Fruit fly (Drosophila melanogaster): ENCODE measurements around the gene Lectin-galC1.

Gene Lectin-galC1

DNA sequence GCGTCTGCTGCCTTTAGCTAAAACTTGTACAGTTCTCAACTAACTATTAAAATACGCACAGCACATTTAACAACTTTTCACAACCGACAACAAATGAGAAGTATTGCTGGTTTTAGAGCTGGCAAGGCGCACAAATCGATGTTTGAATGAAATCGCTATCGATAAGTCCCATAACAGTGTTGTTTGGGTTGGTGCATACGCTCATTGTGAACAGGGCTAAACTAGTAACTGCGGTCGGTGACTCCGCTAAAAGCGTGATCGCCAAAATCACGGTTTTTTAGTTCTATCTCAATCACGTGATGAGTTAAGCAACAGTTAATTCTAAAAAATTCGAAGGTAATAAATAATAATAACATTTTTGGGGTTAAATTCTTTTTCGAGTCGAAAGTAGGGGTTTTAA lies 36.1 kb downstream of the Lectin-galC1 start, which contains the start of gene Top2 (continued):
- TF ChIP-seq Dad (GFP tag; optimal IDR thresholded peaks at IDR 0.05) (peak; percentile 3), CG9727 (GFP tag; optimal IDR thresholded peaks at IDR 0.05) (peak; percentile 24), CG13123 (GFP tag; optimal IDR thresholded peaks at IDR 0.05) (peak; percentile 47), Adf1 (GFP tag; IDR thresholded peaks at IDR 0.05) (peak; percentile 19; the same call in 1 of the 2 replicates), row (GFP tag; IDR thresholded peaks at IDR 0.05) (peak; percentile 81), CG17359 (tag; optimal IDR thresholded peaks at IDR 0.05) (no peak), nerfin-1 (tag; optimal IDR thresholded peaks at IDR 0.05) (no peak), CG4617 (GFP tag; optimal IDR thresholded peaks at IDR 0.05; ENCODE audit: borderline replicate concordance) (peak; percentile 82), p53 (GFP tag; optimal IDR thresholded peaks at IDR 0.05) (peak; percentile 71), CG31365 (tag; optimal IDR thresholded peaks at IDR 0.05) (no peak), CG8765 (GFP tag; IDR thresholded peaks at IDR 0.05) (no peak), Hr51 (GFP tag; optimal IDR thresholded peaks at IDR 0.05) (peak in 1 of 2 experiments; percentile 48), btn (GFP tag; optimal IDR thresholded peaks at IDR 0.05) (no peak), pros (GFP tag; optimal IDR thresholded peaks at IDR 0.05) (no peak), CG14050 (GFP tag; IDR thresholded peaks at IDR 0.05) (no peak), CG11085 (GFP tag; IDR thresholded peaks at IDR 0.05) (no peak), ham (GFP tag; IDR thresholded peaks at IDR 0.05) (no peak), CG4424 (GFP tag; optimal IDR thresholded peaks at IDR 0.05) (peak; percentile 23), schlank (tag; optimal IDR thresholded peaks at IDR 0.05) (no peak), CG6254 (GFP tag; optimal IDR thresholded peaks at IDR 0.05) (no peak), zf30C (GFP tag; optimal IDR thresholded peaks at IDR 0.05) (no peak), ind (GFP tag; optimal IDR thresholded peaks at IDR 0.05) (peak; percentile 35), ranshi (GFP tag; IDR thresholded peaks at IDR 0.05) (no peak; the same call in 1 of the 2 replicates), hth (optimal IDR thresholded peaks at IDR 0.05) (no peak), peb (GFP tag; IDR thresholded peaks at IDR 0.05) (no peak), Antp (GFP tag; optimal IDR thresholded peaks at IDR 0.05) (peak; percentile 43), pan (optimal IDR thresholded peaks at IDR 0.05) (no peak), pan (GFP tag; optimal IDR thresholded peaks at IDR 0.05 in 1 of 2, IDR thresholded peaks at IDR 0.05 in 1 of 2) (no peak), Opbp (GFP tag; IDR thresholded peaks at IDR 0.05; ENCODE audit: partially characterized antibody) (peak; percentile 88), CG2875 (GFP tag; optimal IDR thresholded peaks at IDR 0.05) (no peak), CG18262 (tag; optimal IDR thresholded peaks at IDR 0.05) (no peak), CG16813 (GFP tag; IDR thresholded peaks at IDR 0.05; ENCODE audit: partially characterized antibody) (peak; percentile 89), Sox100B (GFP tag; optimal IDR thresholded peaks at IDR 0.05) (no peak), seq (GFP tag; IDR thresholded peaks at IDR 0.05) (no peak), CG34376 (GFP tag; optimal IDR thresholded peaks at IDR 0.05) (no peak), fd3F (GFP tag; optimal IDR thresholded peaks at IDR 0.05) (no peak), pzg (GFP tag; optimal IDR thresholded peaks at IDR 0.05) (peak; percentile 97), gro (GFP tag; optimal IDR thresholded peaks at IDR 0.05) (peak; percentile 61), CoRest (tag; optimal IDR thresholded peaks at IDR 0.05) (peak; percentile 69), CG2129 (GFP tag; IDR thresholded peaks at IDR 0.05; ENCODE audit: partially characterized antibody) (peak; percentile 63), pho (GFP tag; optimal IDR thresholded peaks at IDR 0.05) (peak; percentile 55), CG14667 (GFP tag; IDR thresholded peaks at IDR 0.05) (no peak), Oaz (GFP tag; IDR thresholded peaks at IDR 0.05) (no peak), Atf3 (GFP tag; optimal IDR thresholded peaks at IDR 0.05) (no peak), al (GFP tag; IDR thresholded peaks at IDR 0.05) (no peak), MTF-1 (GFP tag; optimal IDR thresholded peaks at IDR 0.05; ENCODE audit: borderline replicate concordance) (no peak), oc (tag; optimal IDR thresholded peaks at IDR 0.05) (peak; percentile 22), salm (tag; optimal IDR thresholded peaks at IDR 0.05) (no peak), Vsx1 (GFP tag; optimal IDR thresholded peaks at IDR 0.05) (no peak), Awh (GFP tag; IDR thresholded peaks at IDR 0.05) (no peak), E2f2 (GFP tag; IDR thresholded peaks at IDR 0.05) (peak; percentile 76), lmd (GFP tag; IDR thresholded peaks at IDR 0.05) (no peak)

Measured in whole organism, embryonic.